Worm (Caenorhabditis elegans) whole organism, late embryonic: ENCODE data around the gene T12G3.2.

Experiments used
- dve-1 ChIP-seq: sonication (generic microtip); optimal IDR thresholded peaks from 2 replicates; lab custom pipeline; 2017; ENCODE audit warnings: antibody characterized with exemption, mild to moderate bottlenecking, missing genetic modification characterization, missing compliant biosample characterization
- hlh-6 ChIP-seq: sonication (generic microtip); optimal IDR thresholded peaks from 2 replicates; lab custom pipeline; 2016; ENCODE audit warnings: missing genotype, missing genetic modification characterization, missing compliant biosample characterization
- unc-55 ChIP-seq: sonication (generic microtip); optimal IDR thresholded peaks from 2 replicates; lab custom pipeline; 2017; ENCODE audit warnings: missing biosample characterization, missing genetic modification reagents, missing genetic modification characterization

ce11 chrIV:12047552-12048347 lies 983 bp upstream of the T12G3.2 start, which contains the start of gene T12G3.4:
- no peak for TF ChIP-seq unc-55 (GFP tag; lab: Kevin White, UChicago)
- TF ChIP-seq dve-1 (tag; lab: Kevin White, UChicago) = no peak
- no peak for TF ChIP-seq hlh-6
